Worm (Caenorhabditis elegans) whole organism, young adult: ENCODE data around the gene C18D11.3.
A peak's percentile ranks its signal among the peaks of the same experiment; 100 is the strongest.

Experiments used
- B0261.1 ChIP-seq: sonication (generic microtip); optimal IDR thresholded peaks from 2 replicates; lab custom pipeline; 2016; ENCODE audit warnings: mild to moderate bottlenecking, missing genetic modification characterization, moderate library complexity, missing compliant biosample characterization
- F39B2.1 ChIP-seq: fragments of 200-800 bp; sonication (Bioruptor generic); IDR thresholded peaks from 2 replicates; pipeline ENCODE4 v1.3.6; 2022; ENCODE audit warnings: missing genetic modification reagents, missing genetic modification characterization, missing compliant biosample characterization
- F49E8.2 ChIP-seq: sonication (generic microtip); optimal IDR thresholded peaks from 3 replicates; lab custom pipeline; 2017; ENCODE audit warnings: missing genetic modification characterization, mild to moderate bottlenecking, missing compliant biosample characterization, antibody characterized with exemption, moderate library complexity; ENCODE audit not compliant: insufficient read depth
- F55B11.4 ChIP-seq: sonication (generic microtip); optimal IDR thresholded peaks from 2 replicates; lab custom pipeline; 2016; ENCODE audit warnings: missing compliant biosample characterization, missing genetic modification characterization, borderline replicate concordance; ENCODE audit not compliant: insufficient read depth
- Y53G8AR.9 ChIP-seq: fragments of 200-800 bp; sonication (Bioruptor generic); conservative IDR thresholded peaks from 2 replicates; pipeline ENCODE4 v1.3.6; 2022; ENCODE audit warnings: missing genetic modification reagents, missing genetic modification characterization, missing compliant biosample characterization
- ZK185.1 ChIP-seq: sonication (generic microtip); optimal IDR thresholded peaks from 2 replicates; lab custom pipeline; 2016; ENCODE audit warnings: mild to moderate bottlenecking, missing genetic modification characterization, missing compliant biosample characterization; ENCODE audit not compliant: poor library complexity, severe bottlenecking
- bed-2 ChIP-seq: fragments of 200-800 bp; sonication (Bioruptor generic); IDR thresholded peaks from 2 replicates; pipeline ENCODE4 v1.3.6; 2022; ENCODE audit warnings: missing genetic modification reagents, missing genetic modification characterization, missing compliant biosample characterization
- ccch-3 ChIP-seq: fragments of 200-800 bp; sonication (Bioruptor generic); optimal IDR thresholded peaks from 2 replicates; lab custom pipeline; 2018; ENCODE audit warnings: mild to moderate bottlenecking, missing genetic modification characterization, missing compliant biosample characterization
- ceh-27 ChIP-seq: fragments of 200-800 bp; sonication (Bioruptor generic); optimal IDR thresholded peaks from 2 replicates; lab custom pipeline; 2018; ENCODE audit warnings: mild to moderate bottlenecking, missing genetic modification characterization, moderate library complexity, missing compliant biosample characterization
- die-1 ChIP-seq: sonication (generic microtip); optimal IDR thresholded peaks from 2 replicates; lab custom pipeline; 2016; ENCODE audit warnings: missing genotype, mild to moderate bottlenecking, missing genetic modification characterization, missing compliant biosample characterization
- dpff-1 ChIP-seq: sonication (generic microtip); optimal IDR thresholded peaks from 2 replicates; lab custom pipeline; 2017; ENCODE audit warnings: mild to moderate bottlenecking, missing genetic modification characterization, missing compliant biosample characterization
- dpl-1 ChIP-seq: fragments of 150-350 bp; optimal IDR thresholded peaks from 2 replicates; lab custom pipeline; 2014; ENCODE audit warnings: missing biosample characterization, missing genetic modification reagents, missing genetic modification characterization
- efl-1 ChIP-seq: fragments of 150-350 bp; optimal IDR thresholded peaks from 2 replicates; lab custom pipeline; 2014; ENCODE audit warnings: missing biosample characterization, missing genetic modification reagents, missing genetic modification characterization
- hmg-1.2 ChIP-seq: fragments of 200-800 bp; sonication (Bioruptor generic); IDR thresholded peaks from 2 replicates; pipeline ENCODE4 v1.3.6; 2022; ENCODE audit warnings: missing genetic modification reagents, missing genetic modification characterization, missing compliant biosample characterization
- hmg-20 ChIP-seq: fragments of 200-800 bp; sonication (Bioruptor generic); IDR thresholded peaks from 2 replicates; pipeline ENCODE4 v1.3.6; 2022; ENCODE audit warnings: missing genetic modification reagents, missing genetic modification characterization, missing compliant biosample characterization
- hrde-1 ChIP-seq: sonication (generic microtip); optimal IDR thresholded peaks from 2 replicates; lab custom pipeline; 2016; ENCODE audit warnings: missing genetic modification characterization, mild to moderate bottlenecking, missing compliant biosample characterization, moderate library complexity, missing genotype, missing genetic modification reagents, borderline replicate concordance
- lin-26 ChIP-seq: fragments of 200-800 bp; sonication (Bioruptor generic); IDR thresholded peaks from 2 replicates; pipeline ENCODE4 v1.3.6; 2022; ENCODE audit warnings: missing genetic modification reagents, missing genetic modification characterization, missing compliant biosample characterization
- lin-40 ChIP-seq: sonication (generic microtip); optimal IDR thresholded peaks from 2 replicates; lab custom pipeline; 2016; ENCODE audit warnings: missing genetic modification characterization, mild to moderate bottlenecking, missing compliant biosample characterization, missing genotype, missing genetic modification reagents
- lsl-1 ChIP-seq: fragments of 200-800 bp; sonication (Bioruptor generic); optimal IDR thresholded peaks from 2 replicates; lab custom pipeline; 2018; ENCODE audit warnings: mild to moderate bottlenecking, missing genetic modification characterization, moderate library complexity, missing compliant biosample characterization
- lsy-27 ChIP-seq: sonication (generic microtip); optimal IDR thresholded peaks from 2 replicates; lab custom pipeline; 2017; ENCODE audit warnings: missing genetic modification characterization, mild to moderate bottlenecking, missing compliant biosample characterization, antibody characterized with exemption, missing genotype, borderline replicate concordance; ENCODE audit not compliant: insufficient read depth
- madf-6 ChIP-seq: fragments of 200-800 bp; sonication (Bioruptor generic); IDR thresholded peaks from 2 replicates; pipeline ENCODE4 v1.3.6; 2022; ENCODE audit warnings: missing genetic modification reagents, missing genetic modification characterization, missing compliant biosample characterization
- mxl-1 ChIP-seq: sonication (generic microtip); optimal IDR thresholded peaks from 2 replicates; lab custom pipeline; 2016; ENCODE audit warnings: missing genetic modification characterization, missing compliant biosample characterization
- nhr-90 ChIP-seq: sonication (generic microtip); optimal IDR thresholded peaks from 2 replicates; lab custom pipeline; 2016; ENCODE audit warnings: missing genotype, mild to moderate bottlenecking, missing genetic modification characterization, missing compliant biosample characterization
- rcor-1 ChIP-seq: fragments of 200-800 bp; sonication (Bioruptor generic); IDR thresholded peaks from 2 replicates; pipeline ENCODE4 v1.3.6; 2022; ENCODE audit warnings: missing genetic modification reagents, missing genetic modification characterization, missing compliant biosample characterization
- rpc-1 ChIP-seq, 2 experiments: fragments of 150-350 bp in 1 of 2; sonication (generic microtip) in 1 of 2; optimal IDR thresholded peaks; 2 replicates each; lab custom pipeline; 2014 to 2018; ENCODE audit warnings: missing biosample characterization in 1 of 2, missing genetic modification characterization in 1 of 2, missing genetic modification reagents in 1 of 2, missing genotype in 1 of 2
- snpc-1.1 ChIP-seq: sonication (generic microtip); optimal IDR thresholded peaks from 2 replicates; lab custom pipeline; 2017; ENCODE audit warnings: missing genetic modification characterization, mild to moderate bottlenecking, missing compliant biosample characterization, antibody characterized with exemption, moderate library complexity, missing genotype, missing genetic modification reagents; ENCODE audit not compliant: insufficient read depth
- snpc-4 ChIP-seq, 5 experiments: fragments of 150-350 bp in 1 of 5; sonication (generic microtip) in 4 of 5; optimal IDR thresholded peaks; 2 replicates each; lab custom pipeline; 2014 to 2018; ENCODE audit warnings: missing genetic modification characterization in 5 of 5, missing biosample characterization in 3 of 5, antibody characterized with exemption in 2 of 5, mild to moderate bottlenecking in 2 of 5, missing compliant biosample characterization in 2 of 5, missing genotype in 2 of 5, moderate library complexity in 2 of 5, missing genetic modification reagents in 1 of 5
- tbx-9 ChIP-seq: sonication (generic microtip); optimal IDR thresholded peaks from 2 replicates; lab custom pipeline; 2016; ENCODE audit warnings: borderline replicate concordance, missing genetic modification characterization, inconsistent platforms, missing compliant biosample characterization
- unc-130 ChIP-seq: sonication (generic microtip); optimal IDR thresholded peaks from 2 replicates; lab custom pipeline; 2016; ENCODE audit warnings: missing genetic modification reagents, missing genetic modification characterization, missing compliant biosample characterization
- zfh-2 ChIP-seq: fragments of 200-800 bp; sonication (Bioruptor generic); conservative IDR thresholded peaks from 2 replicates; pipeline ENCODE4 v1.3.6; 2022; ENCODE audit warnings: missing genetic modification reagents, missing genetic modification characterization, missing compliant biosample characterization
- ztf-22 ChIP-seq: fragments of 200-800 bp; sonication (Bioruptor generic); optimal IDR thresholded peaks from 2 replicates; lab custom pipeline; 2018; ENCODE audit warnings: mild to moderate bottlenecking, missing genetic modification characterization, moderate library complexity, missing compliant biosample characterization

The C18D11.3 gene

ce11 chrIII:11810447-11810846 lies 12.8 kb upstream of the C18D11.3 start, which contains the start of gene C18D11.6:
TSS of gene C18D11.6 (plus strand) at chrIII:11810556.
- TF ChIP-seq rcor-1 (GFP tag; lab: Robert Waterston, UW) (no peak), lin-26 (GFP tag; lab: Robert Waterston, UW) (no peak), mxl-1 (tag; lab: Kevin White, UChicago) (no peak), Y53G8AR.9 (GFP tag; lab: Robert Waterston, UW) (no peak), unc-130 (GFP tag; lab: Kevin White, UChicago) (no peak), lsy-27 (tag; lab: Kevin White, UChicago) (no peak), bed-2 (GFP tag; lab: Robert Waterston, UW) (no peak), ZK185.1 (no peak)
- TF ChIP-seq, all 124 proteins: peak for 0

ce11 chrIII:11811839-11812238 lies 11.4 kb upstream of the C18D11.3 start:
- TF ChIP-seq ceh-27 (GFP tag; lab: Kevin White, UChicago) (no peak), dpff-1 (tag; lab: Kevin White, UChicago) (no peak), zfh-2 (0 out of 2 replicates have a peak, but pooled peaks have one; percentile 7), nhr-90 (tag; lab: Kevin White, UChicago) (no peak), F49E8.2 (tag; lab: Kevin White, UChicago) (no peak), F55B11.4 (no peak), ccch-3 (no peak), F39B2.1 (no peak)

- peak; percentile 7 for TF ChIP-seq lin-40 (tag; lab: Kevin White, UChicago)
- TF ChIP-seq hmg-20 (GFP tag; lab: Robert Waterston, UW), result no peak
These were observed 8.6 kb upstream of the C18D11.3 start for ce11 chrIII:11814653-11815052.

- TF ChIP-seq tbx-9 (tag; lab: Kevin White, UChicago), result no peak
- no peak for TF ChIP-seq die-1 (tag; lab: Kevin White, UChicago)
- no peak for TF ChIP-seq efl-1 (GFP tag; lab: Kevin White, UChicago)
- no peak for TF ChIP-seq hrde-1 (tag; lab: Kevin White, UChicago)
- TF ChIP-seq rpc-1 (optimal IDR thresholded peaks at IDR 0.05; lab: Kevin White, UChicago), result no peak
- TF ChIP-seq rpc-1 (tag; optimal IDR thresholded peaks at IDR 0.05; lab: Kevin White, UChicago), result no peak
- no peak for TF ChIP-seq B0261.1 (tag; lab: Kevin White, UChicago)
- no peak for TF ChIP-seq dpl-1
These were observed 6.7 kb upstream of the C18D11.3 start, which contains the start of gene C18D11.1 for ce11 chrIII:11816523-11817003. TSS of gene C18D11.1 (plus strand) at chrIII:11816573.

- peak; percentile 36; the same call in 1 of the 2 replicates for TF ChIP-seq hmg-1.2
- 0 out of 2 replicates have a peak, but pooled peaks have one; percentile 7 for TF ChIP-seq madf-6
- no peak for TF ChIP-seq lsl-1
- peak; percentile 26 for TF ChIP-seq snpc-4 (GFP tag; optimal IDR thresholded peaks at IDR 0.05; lab: Kevin White, UChicago)
- peak in 2 of 4 experiments; percentile 80 for TF ChIP-seq snpc-4 (tag; optimal IDR thresholded peaks at IDR 0.05; lab: Kevin White, UChicago)
- no peak for TF ChIP-seq ztf-22
- peak; percentile 49 for TF ChIP-seq snpc-1.1 (tag; lab: Kevin White, UChicago)
These were observed 5.4 kb upstream of the C18D11.3 start for ce11 chrIII:11817865-11818264.
